Worm (Caenorhabditis elegans) whole organism, early embryonic: Measurements from ENCODE around the gene T14A8.2.

ENCODE experiments used
- ama-1 ChIP-seq: fragments of 150-350 bp; optimal IDR thresholded peaks from 2 replicates; lab custom pipeline; 2014
- ceh-36 ChIP-seq: sonication (generic microtip); optimal IDR thresholded peaks from 2 replicates; lab custom pipeline; 2016; ENCODE audit warnings: missing genetic modification characterization, inconsistent platforms, missing compliant biosample characterization
- sea-1 ChIP-seq: fragments of 200-800 bp; sonication (Bioruptor generic); conservative IDR thresholded peaks from 2 replicates; pipeline ENCODE4 v1.3.6; 2022; ENCODE audit warnings: missing genetic modification characterization, missing compliant biosample characterization

DNA sequence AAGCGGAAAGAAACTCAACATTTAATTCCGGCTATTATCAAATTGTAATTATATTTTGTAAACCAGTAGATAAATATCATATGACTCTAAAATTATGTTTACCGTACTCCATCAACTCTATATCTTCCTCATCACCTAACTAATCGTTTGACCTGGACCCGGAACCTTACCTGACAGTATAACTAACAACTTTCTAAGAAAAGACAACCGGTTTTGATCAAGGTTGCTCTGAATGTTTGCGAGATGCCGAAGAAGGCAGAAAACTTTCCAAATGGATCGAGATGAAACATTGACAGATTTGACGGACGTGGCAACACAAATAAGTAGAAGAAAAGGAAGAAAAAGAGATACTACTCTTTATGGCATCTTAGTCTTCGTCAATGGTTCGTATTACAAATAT, 2.2 kb upstream of the T14A8.2 start:
- TF ChIP-seq sea-1 (GFP tag; lab: Robert Waterston, UW) (no peak), ama-1 (no peak), ceh-36 (tag; lab: Kevin White, UChicago) (no peak)
